Worm (Caenorhabditis elegans): ENCODE data around the gene egl-47.

DNA sequence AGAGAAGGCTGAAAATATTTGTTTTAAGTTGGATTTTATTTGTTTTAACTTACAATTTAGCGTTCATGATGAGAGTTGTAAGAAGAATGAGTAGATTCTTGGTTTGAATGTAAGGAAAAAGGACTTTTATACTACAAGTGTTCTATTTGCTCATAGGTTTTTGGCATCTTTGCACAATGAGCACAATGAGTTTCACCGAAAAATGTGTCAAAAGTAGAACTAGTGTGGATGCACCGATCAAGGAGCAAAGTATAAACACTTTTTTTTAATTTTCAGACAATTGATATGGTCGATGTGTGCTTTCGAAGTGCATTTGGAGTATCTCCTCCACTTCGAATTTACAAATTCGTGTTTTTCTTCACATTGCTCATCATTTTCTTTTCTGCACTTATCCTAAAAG, 6.7 kb downstream of the egl-47 start, which contains the start of gene fipr-11:
- TF ChIP-seq skn-1 (tag; optimal IDR thresholded peaks at IDR 0.05) (no peak), nhr-11 (tag; optimal IDR thresholded peaks at IDR 0.05) (no peak), ceh-82 (tag; optimal IDR thresholded peaks at IDR 0.05) (no peak), ztf-11 (tag; optimal IDR thresholded peaks at IDR 0.05) (no peak), unc-39 (tag; optimal IDR thresholded peaks at IDR 0.05) (no peak), ama-1 (optimal IDR thresholded peaks at IDR 0.05) (no peak), blmp-1 (tag; optimal IDR thresholded peaks at IDR 0.05; ENCODE audit: insufficient read depth) (no peak), unc-62 (GFP tag; optimal IDR thresholded peaks at IDR 0.05) (no peak), elt-1 (tag; optimal IDR thresholded peaks at IDR 0.05) (no peak), lin-39 (tag; optimal IDR thresholded peaks at IDR 0.05) (no peak), elt-3 (tag; optimal IDR thresholded peaks at IDR 0.05) (no peak), nhr-23 (tag; optimal IDR thresholded peaks at IDR 0.05) (no peak), F13H6.1 (tag; optimal IDR thresholded peaks at IDR 0.05) (no peak)

All from whole organism, L2 larva.